Worm (Caenorhabditis elegans): ENCODE data around the gene T22E5.1.

ce11 chrX:6388639-6389038, 24.0 kb upstream of the T22E5.1 start:
- TF ChIP-seq fkh-10 (GFP tag; optimal IDR thresholded peaks at IDR 0.05) (no peak), unc-86 (tag; optimal IDR thresholded peaks at IDR 0.05) (no peak), elt-2 (tag; optimal IDR thresholded peaks at IDR 0.05) (no peak), pros-1 (tag; optimal IDR thresholded peaks at IDR 0.05) (no peak), zip-5 (tag; optimal IDR thresholded peaks at IDR 0.05) (no peak), nhr-11 (tag; optimal IDR thresholded peaks at IDR 0.05) (no peak), ceh-19 (GFP tag; optimal IDR thresholded peaks at IDR 0.05) (no peak)
